Fruit fly (Drosophila melanogaster): ENCODE data around the gene Mcr.

The Mcr gene

dm6 chr2L:8088025-8088789 lies 5.4 kb upstream of the Mcr start:
- TF ChIP-seq ttk (optimal IDR thresholded peaks at IDR 0.05) (no peak), insv (optimal IDR thresholded peaks at IDR 0.05) (no peak), h (optimal IDR thresholded peaks at IDR 0.05) (no peak), psq (optimal IDR thresholded peaks at IDR 0.05) (no peak), Sin3A (optimal IDR thresholded peaks at IDR 0.05) (no peak), Myc (optimal IDR thresholded peaks at IDR 0.05) (no peak)

dm6 chr2L:8087468-8087789 lies 4.6 kb upstream of the Mcr start:
- TF ChIP-seq h (optimal IDR thresholded peaks at IDR 0.05): no peak
- TF ChIP-seq insv (optimal IDR thresholded peaks at IDR 0.05): no peak
- TF ChIP-seq Myc (optimal IDR thresholded peaks at IDR 0.05): no peak
- TF ChIP-seq psq (optimal IDR thresholded peaks at IDR 0.05): no peak
- TF ChIP-seq ttk (optimal IDR thresholded peaks at IDR 0.05): no peak
- TF ChIP-seq Sin3A (optimal IDR thresholded peaks at IDR 0.05): no peak

dm6 chr2L:8086736-8087467 lies 4.1 kb upstream of the Mcr start:
- TF ChIP-seq ttk (optimal IDR thresholded peaks at IDR 0.05) (no peak), insv (optimal IDR thresholded peaks at IDR 0.05) (no peak), Myc (optimal IDR thresholded peaks at IDR 0.05) (no peak), Sin3A (optimal IDR thresholded peaks at IDR 0.05) (no peak), h (optimal IDR thresholded peaks at IDR 0.05) (no peak), psq (optimal IDR thresholded peaks at IDR 0.05) (no peak)

- no peak for TF ChIP-seq insv (optimal IDR thresholded peaks at IDR 0.05)
- no peak for TF ChIP-seq ttk (optimal IDR thresholded peaks at IDR 0.05)
- TF ChIP-seq Sin3A (optimal IDR thresholded peaks at IDR 0.05): no peak
- no peak for TF ChIP-seq h (optimal IDR thresholded peaks at IDR 0.05)
- TF ChIP-seq Myc (optimal IDR thresholded peaks at IDR 0.05): no peak
Measured at dm6 chr2L:8085466-8086164, 2.8 kb upstream of the Mcr start.

dm6 chr2L:8084349-8085203 lies 1.8 kb upstream of the Mcr start:
- TF ChIP-seq Sin3A (optimal IDR thresholded peaks at IDR 0.05): no peak
- TF ChIP-seq insv (optimal IDR thresholded peaks at IDR 0.05): no peak
- TF ChIP-seq h (optimal IDR thresholded peaks at IDR 0.05): no peak

dm6 chr2L:8083427-8084295 lies 879 bp upstream of the Mcr start:
- TF ChIP-seq h (optimal IDR thresholded peaks at IDR 0.05) (no peak), psq (optimal IDR thresholded peaks at IDR 0.05) (no peak), insv (optimal IDR thresholded peaks at IDR 0.05) (no peak), ttk (optimal IDR thresholded peaks at IDR 0.05) (no peak), Myc (optimal IDR thresholded peaks at IDR 0.05) (no peak), Sin3A (optimal IDR thresholded peaks at IDR 0.05) (no peak)

dm6 chr2L:8083413-8083426 lies 438 bp upstream of the Mcr start, which contains the start of gene Bsg:
Gene Bsg, plus strand, starts transcription at chr2L:8083420.
- TF ChIP-seq psq (optimal IDR thresholded peaks at IDR 0.05) (no peak), Myc (optimal IDR thresholded peaks at IDR 0.05) (no peak), insv (optimal IDR thresholded peaks at IDR 0.05) (no peak), Sin3A (optimal IDR thresholded peaks at IDR 0.05) (no peak), h (optimal IDR thresholded peaks at IDR 0.05) (no peak), ttk (optimal IDR thresholded peaks at IDR 0.05) (no peak)

dm6 chr2L:8081640-8082485 lies 919 bp downstream of the Mcr start:
- TF ChIP-seq insv (optimal IDR thresholded peaks at IDR 0.05) (no peak), ttk (optimal IDR thresholded peaks at IDR 0.05) (no peak), Sin3A (optimal IDR thresholded peaks at IDR 0.05) (no peak), h (optimal IDR thresholded peaks at IDR 0.05) (no peak), Myc (optimal IDR thresholded peaks at IDR 0.05) (no peak), psq (optimal IDR thresholded peaks at IDR 0.05) (no peak)

- TF ChIP-seq ttk (optimal IDR thresholded peaks at IDR 0.05): no peak
- TF ChIP-seq h (optimal IDR thresholded peaks at IDR 0.05): no peak
Measured at dm6 chr2L:8080645-8081044, 2.1 kb downstream of the Mcr start.

dm6 chr2L:8072692-8073091 lies 10.1 kb downstream of the Mcr start, which contains the start of the genes MED20 and Trf:
Gene MED20, minus strand, starts transcription at chr2L:8072848.
Gene Trf, plus strand, starts transcription at chr2L:8072895.
- no peak for TF ChIP-seq psq (optimal IDR thresholded peaks at IDR 0.05)
- no peak for TF ChIP-seq insv (optimal IDR thresholded peaks at IDR 0.05)
- TF ChIP-seq h (optimal IDR thresholded peaks at IDR 0.05): no peak

Measured in Kc167 (cell line).